Worm (Caenorhabditis elegans): ENCODE measurements around the gene rpn-3.

DNA sequence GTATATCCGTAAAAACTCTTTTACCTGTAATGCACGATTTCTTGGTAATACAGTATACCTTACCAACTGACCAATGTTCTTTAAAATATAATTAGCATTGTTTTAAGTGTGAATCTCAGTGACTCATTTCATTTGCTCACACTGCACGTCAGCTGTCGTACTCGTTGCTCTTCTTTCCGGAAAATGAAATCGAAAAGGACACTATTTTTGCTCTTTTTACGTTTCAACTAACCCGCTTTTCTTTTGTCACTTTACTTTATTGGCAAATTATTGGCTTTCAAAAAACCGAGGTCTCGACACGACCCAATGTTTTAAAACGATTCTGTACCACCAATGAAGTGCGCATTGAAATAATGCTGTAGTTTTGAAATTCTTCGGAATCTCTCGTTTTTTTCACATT lies 33.2 kb downstream of the rpn-3 start, which contains the start of gene F42H10.6:
- TF ChIP-seq him-1 (tag; optimal IDR thresholded peaks at IDR 0.05) = no peak
- TF ChIP-seq W03F9.2 (tag; optimal IDR thresholded peaks at IDR 0.05) = no peak
- no peak for TF ChIP-seq dao-5 (tag; optimal IDR thresholded peaks at IDR 0.05)
